Fruit fly (Drosophila melanogaster) Kc167 (cell line): ENCODE results near the gene RpL37A.

Experiments used
- Myc ChIP-seq: fragments of >200 bp; optimal IDR thresholded peaks from 2 replicates; lab custom pipeline; 2017; ENCODE audit warnings: missing external identifiers
- Sin3A ChIP-seq: fragments of >200 bp; optimal IDR thresholded peaks from 2 replicates; lab custom pipeline; 2018; ENCODE audit warnings: missing external identifiers
- h ChIP-seq: fragments of >200 bp; optimal IDR thresholded peaks from 3 replicates; lab custom pipeline; 2018; ENCODE audit warnings: missing external identifiers
- insv ChIP-seq: fragments of >200 bp; optimal IDR thresholded peaks from 3 replicates; lab custom pipeline; 2018; ENCODE audit warnings: missing external identifiers
- psq ChIP-seq: fragments of >200 bp; optimal IDR thresholded peaks from 2 replicates; lab custom pipeline; 2017; ENCODE audit warnings: missing external identifiers
- ttk ChIP-seq: sonication (Bioruptor generic); optimal IDR thresholded peaks from 2 replicates; lab custom pipeline; 2017; ENCODE audit warnings: missing external identifiers

RpL37A gene

dm6 chr2L:5084586-5085257 lies 14.0 kb downstream of the RpL37A start:
- TF ChIP-seq Sin3A = no peak
- TF ChIP-seq insv (lab: Kevin White, UChicago) = no peak
- no peak for TF ChIP-seq h (lab: Kevin White, UChicago)
- TF ChIP-seq ttk = no peak
- TF ChIP-seq Myc = no peak
- no peak for TF ChIP-seq psq (lab: Kevin White, UChicago)

dm6 chr2L:5085561-5085960 lies 14.8 kb downstream of the RpL37A start:
- TF ChIP-seq insv (lab: Kevin White, UChicago) (no peak), Sin3A (no peak), psq (lab: Kevin White, UChicago) (no peak), Myc (no peak), ttk (no peak), h (lab: Kevin White, UChicago) (no peak)

- no peak for TF ChIP-seq ttk
- TF ChIP-seq h (lab: Kevin White, UChicago) = no peak
- TF ChIP-seq Sin3A = no peak
- TF ChIP-seq insv (lab: Kevin White, UChicago) = no peak
- no peak for TF ChIP-seq psq (lab: Kevin White, UChicago)
- TF ChIP-seq Myc = no peak
Measured at dm6 chr2L:5086905-5087522, 16.3 kb downstream of the RpL37A start.

- no peak for TF ChIP-seq Myc
- TF ChIP-seq psq (lab: Kevin White, UChicago) = no peak
Measured at dm6 chr2L:5088649-5089270, 18.0 kb downstream of the RpL37A start.

- no peak for TF ChIP-seq Sin3A
- TF ChIP-seq psq (lab: Kevin White, UChicago) = no peak
- no peak for TF ChIP-seq h (lab: Kevin White, UChicago)
- no peak for TF ChIP-seq Myc
- TF ChIP-seq ttk = no peak
- TF ChIP-seq insv (lab: Kevin White, UChicago) = no peak
Measured at dm6 chr2L:5089642-5090041, 18.9 kb downstream of the RpL37A start.

- TF ChIP-seq Sin3A (no peak), Myc (no peak), ttk (no peak), psq (lab: Kevin White, UChicago) (no peak), insv (lab: Kevin White, UChicago) (no peak), h (lab: Kevin White, UChicago) (no peak)
Measured at dm6 chr2L:5090352-5090751, 19.6 kb downstream of the RpL37A start.

dm6 chr2L:5092145-5092544 lies 21.4 kb downstream of the RpL37A start:
- TF ChIP-seq psq (lab: Kevin White, UChicago) (no peak), Sin3A (no peak), Myc (no peak), h (lab: Kevin White, UChicago) (no peak), insv (lab: Kevin White, UChicago) (no peak), ttk (no peak)

dm6 chr2L:5092597-5092991 lies 21.8 kb downstream of the RpL37A start:
- TF ChIP-seq h (lab: Kevin White, UChicago) (no peak), Myc (no peak), psq (lab: Kevin White, UChicago) (no peak), insv (lab: Kevin White, UChicago) (no peak), ttk (no peak), Sin3A (no peak)

- TF ChIP-seq Myc = no peak
- no peak for TF ChIP-seq h (lab: Kevin White, UChicago)
- no peak for TF ChIP-seq psq (lab: Kevin White, UChicago)
- TF ChIP-seq Sin3A = no peak
- no peak for TF ChIP-seq insv (lab: Kevin White, UChicago)
- TF ChIP-seq ttk = no peak
Measured at dm6 chr2L:5092992-5093695, 22.4 kb downstream of the RpL37A start, which contains the start of gene Pgant5. Pgant5 (minus strand) TSS chr2L:5093592.

dm6 chr2L:5093772-5094350 lies 23.1 kb downstream of the RpL37A start, which contains the start of gene CG5828:
CG5828 (plus strand) TSS chr2L:5093976.
- TF ChIP-seq Sin3A (no peak), ttk (no peak), insv (lab: Kevin White, UChicago) (no peak), h (lab: Kevin White, UChicago) (no peak), Myc (no peak), psq (lab: Kevin White, UChicago) (no peak)

- no peak for TF ChIP-seq Myc
- no peak for TF ChIP-seq insv (lab: Kevin White, UChicago)
- no peak for TF ChIP-seq ttk
- TF ChIP-seq h (lab: Kevin White, UChicago) = no peak
- TF ChIP-seq Sin3A = no peak
- no peak for TF ChIP-seq psq (lab: Kevin White, UChicago)
Measured at dm6 chr2L:5095350-5095962, 24.7 kb downstream of the RpL37A start.

- no peak for TF ChIP-seq ttk
- TF ChIP-seq Myc = no peak
- TF ChIP-seq insv (lab: Kevin White, UChicago) = no peak
- TF ChIP-seq Sin3A = no peak
- no peak for TF ChIP-seq h (lab: Kevin White, UChicago)
- TF ChIP-seq psq (lab: Kevin White, UChicago) = no peak
Measured at dm6 chr2L:5096222-5096621, 25.5 kb downstream of the RpL37A start, which contains the start of gene CG4230. CG4230 (plus strand) TSS chr2L:5096227.
